Worm (Caenorhabditis elegans) whole organism, late embryonic: Measurements from ENCODE around the gene tomm-22.

Experiments
- C38D4.7 ChIP-seq: fragments of 200-800 bp; sonication (Bioruptor generic); optimal IDR thresholded peaks from 2 replicates; lab custom pipeline; 2018; ENCODE audit warnings: mild to moderate bottlenecking, missing genetic modification characterization, moderate library complexity, missing compliant biosample characterization
- F13H6.1 ChIP-seq: sonication (generic microtip); optimal IDR thresholded peaks from 2 replicates; lab custom pipeline; 2016; ENCODE audit warnings: missing genetic modification characterization, missing compliant biosample characterization
- K02D7.2 ChIP-seq: sonication (generic microtip); optimal IDR thresholded peaks from 2 replicates; lab custom pipeline; 2017; ENCODE audit warnings: mild to moderate bottlenecking, missing genetic modification characterization, missing compliant biosample characterization
- K09A11.1 ChIP-seq: sonication (generic microtip); optimal IDR thresholded peaks from 2 replicates; lab custom pipeline; 2017; ENCODE audit warnings: antibody characterized with exemption, mild to moderate bottlenecking, missing genetic modification characterization, missing compliant biosample characterization; ENCODE audit not compliant: insufficient read depth
- T23F11.4 ChIP-seq: fragments of 200-800 bp; sonication (Bioruptor generic); optimal IDR thresholded peaks from 2 replicates; lab custom pipeline; 2018; ENCODE audit warnings: mild to moderate bottlenecking, missing genetic modification characterization, missing compliant biosample characterization
- Y22D7AL.16 ChIP-seq: sonication (generic microtip); optimal IDR thresholded peaks from 2 replicates; lab custom pipeline; 2016; ENCODE audit warnings: missing genetic modification characterization, missing compliant biosample characterization
- ahr-1 ChIP-seq: sonication (generic microtip); optimal IDR thresholded peaks from 2 replicates; lab custom pipeline; 2016; ENCODE audit warnings: missing genetic modification characterization, missing compliant biosample characterization
- ceh-14 ChIP-seq: sonication (generic microtip); optimal IDR thresholded peaks from 2 replicates; lab custom pipeline; 2016; ENCODE audit warnings: missing genotype, missing genetic modification characterization, missing compliant biosample characterization
- ceh-18 ChIP-seq: sonication (generic microtip); optimal IDR thresholded peaks from 2 replicates; lab custom pipeline; 2016; ENCODE audit warnings: missing genetic modification characterization, missing compliant biosample characterization
- ceh-2 ChIP-seq: sonication (generic microtip); optimal IDR thresholded peaks from 2 replicates; lab custom pipeline; 2016; ENCODE audit warnings: missing genotype, missing genetic modification characterization, missing compliant biosample characterization
- ceh-22 ChIP-seq: sonication (generic microtip); optimal IDR thresholded peaks from 2 replicates; lab custom pipeline; 2017; ENCODE audit warnings: missing biosample characterization, missing genetic modification characterization
- ceh-30 ChIP-seq: fragments of 150-350 bp; optimal IDR thresholded peaks from 2 replicates; lab custom pipeline; 2014; ENCODE audit warnings: missing biosample characterization, missing genetic modification characterization
- ceh-9 ChIP-seq: sonication (generic microtip); optimal IDR thresholded peaks from 2 replicates; lab custom pipeline; 2016; ENCODE audit warnings: mild to moderate bottlenecking, missing genetic modification characterization, inconsistent platforms, missing compliant biosample characterization
- dmd-4 ChIP-seq: sonication (generic microtip); optimal IDR thresholded peaks from 2 replicates; lab custom pipeline; 2016; ENCODE audit warnings: borderline replicate concordance, missing genetic modification characterization, missing compliant biosample characterization
- dve-1 ChIP-seq: sonication (generic microtip); optimal IDR thresholded peaks from 2 replicates; lab custom pipeline; 2017; ENCODE audit warnings: antibody characterized with exemption, mild to moderate bottlenecking, missing genetic modification characterization, missing compliant biosample characterization
- elt-4 ChIP-seq: sonication (generic microtip); optimal IDR thresholded peaks from 2 replicates; lab custom pipeline; 2016; ENCODE audit warnings: missing genetic modification characterization, missing compliant biosample characterization
- fax-1 ChIP-seq: sonication (generic microtip); optimal IDR thresholded peaks from 2 replicates; lab custom pipeline; 2016; ENCODE audit warnings: missing genotype, missing genetic modification characterization, missing compliant biosample characterization
- hlh-13 ChIP-seq: fragments of 200-800 bp; sonication (Bioruptor generic); optimal IDR thresholded peaks from 2 replicates; lab custom pipeline; 2018; ENCODE audit warnings: mild to moderate bottlenecking, missing genetic modification characterization, missing compliant biosample characterization
- hlh-15 ChIP-seq: sonication (generic microtip); optimal IDR thresholded peaks from 2 replicates; lab custom pipeline; 2016; ENCODE audit warnings: missing genetic modification characterization, missing compliant biosample characterization
- hlh-30 ChIP-seq: sonication (generic microtip); optimal IDR thresholded peaks from 2 replicates; lab custom pipeline; 2017; ENCODE audit warnings: antibody characterized with exemption, missing genetic modification characterization, missing compliant biosample characterization; ENCODE audit not compliant: insufficient read depth
- hlh-6 ChIP-seq: sonication (generic microtip); optimal IDR thresholded peaks from 2 replicates; lab custom pipeline; 2016; ENCODE audit warnings: missing genotype, missing genetic modification characterization, missing compliant biosample characterization
- hlh-8 ChIP-seq: sonication (generic microtip); optimal IDR thresholded peaks from 2 replicates; lab custom pipeline; 2016; ENCODE audit warnings: missing genotype, missing genetic modification characterization, missing compliant biosample characterization
- nfya-1 ChIP-seq: sonication (generic microtip); optimal IDR thresholded peaks from 2 replicates; lab custom pipeline; 2017; ENCODE audit warnings: missing genetic modification characterization, mild to moderate bottlenecking, missing compliant biosample characterization, antibody characterized with exemption, moderate library complexity
- nhr-11 ChIP-seq: fragments of 150-350 bp; optimal IDR thresholded peaks from 2 replicates; lab custom pipeline; 2014; ENCODE audit warnings: missing biosample characterization, missing genetic modification characterization
- nhr-232 ChIP-seq: sonication (generic microtip); optimal IDR thresholded peaks from 2 replicates; lab custom pipeline; 2016; ENCODE audit warnings: missing genetic modification characterization, missing compliant biosample characterization
- npax-4 ChIP-seq: sonication (generic microtip); optimal IDR thresholded peaks from 2 replicates; lab custom pipeline; 2016; ENCODE audit warnings: missing genetic modification characterization, missing compliant biosample characterization
- odd-2 ChIP-seq: sonication (generic microtip); optimal IDR thresholded peaks from 2 replicates; lab custom pipeline; 2017; ENCODE audit warnings: antibody characterized with exemption, mild to moderate bottlenecking, missing genetic modification characterization, missing compliant biosample characterization
- pag-3 ChIP-seq: sonication (generic microtip); optimal IDR thresholded peaks from 2 replicates; lab custom pipeline; 2016; ENCODE audit warnings: missing compliant biosample characterization, missing genetic modification characterization, borderline replicate concordance
- pha-2 ChIP-seq: sonication (generic microtip); optimal IDR thresholded peaks from 2 replicates; lab custom pipeline; 2017; ENCODE audit warnings: mild to moderate bottlenecking, missing genetic modification characterization, missing compliant biosample characterization
- pqm-1 ChIP-seq: sonication (generic microtip); optimal IDR thresholded peaks from 2 replicates; lab custom pipeline; 2016; ENCODE audit warnings: missing genetic modification characterization, missing compliant biosample characterization
- pros-1 ChIP-seq: fragments of 150-350 bp; optimal IDR thresholded peaks from 2 replicates; lab custom pipeline; 2014; ENCODE audit warnings: missing biosample characterization, missing genetic modification reagents, missing genetic modification characterization
- ref-2 ChIP-seq: sonication (generic microtip); optimal IDR thresholded peaks from 2 replicates; lab custom pipeline; 2016; ENCODE audit warnings: missing genetic modification characterization, missing compliant biosample characterization
- rnt-1 ChIP-seq: sonication (generic microtip); optimal IDR thresholded peaks from 2 replicates; lab custom pipeline; 2016; ENCODE audit warnings: missing genetic modification characterization, missing compliant biosample characterization
- sox-4 ChIP-seq: sonication (generic microtip); optimal IDR thresholded peaks from 2 replicates; lab custom pipeline; 2017; ENCODE audit warnings: mild to moderate bottlenecking, missing genetic modification characterization, inconsistent platforms, missing compliant biosample characterization
- syd-9 ChIP-seq: sonication (generic microtip); optimal IDR thresholded peaks from 2 replicates; lab custom pipeline; 2016; ENCODE audit warnings: mild to moderate bottlenecking, missing genetic modification characterization, moderate library complexity, missing compliant biosample characterization
- unc-55 ChIP-seq: sonication (generic microtip); optimal IDR thresholded peaks from 2 replicates; lab custom pipeline; 2017; ENCODE audit warnings: missing biosample characterization, missing genetic modification reagents, missing genetic modification characterization
- unc-86 ChIP-seq: sonication (generic microtip); optimal IDR thresholded peaks from 2 replicates; lab custom pipeline; 2016; ENCODE audit warnings: missing genetic modification characterization, missing compliant biosample characterization
- zip-5 ChIP-seq: sonication (generic microtip); optimal IDR thresholded peaks from 2 replicates; lab custom pipeline; 2016; ENCODE audit warnings: missing genetic modification characterization, missing compliant biosample characterization

tomm-22 gene

ce11 chrII:470375-470774 is at the start of gene tomm-22:
TSS of gene tomm-22 (minus strand) at chrII:470475.
- no peak for TF ChIP-seq K09A11.1 (tag; lab: Kevin White, UChicago)
- TF ChIP-seq ceh-30 (tag; lab: Kevin White, UChicago) = no peak
- no peak for TF ChIP-seq K02D7.2 (tag; lab: Kevin White, UChicago)
- TF ChIP-seq sox-4 = no peak
- TF ChIP-seq hlh-15 (tag; lab: Kevin White, UChicago) = no peak
- no peak for TF ChIP-seq ceh-2

DNA sequence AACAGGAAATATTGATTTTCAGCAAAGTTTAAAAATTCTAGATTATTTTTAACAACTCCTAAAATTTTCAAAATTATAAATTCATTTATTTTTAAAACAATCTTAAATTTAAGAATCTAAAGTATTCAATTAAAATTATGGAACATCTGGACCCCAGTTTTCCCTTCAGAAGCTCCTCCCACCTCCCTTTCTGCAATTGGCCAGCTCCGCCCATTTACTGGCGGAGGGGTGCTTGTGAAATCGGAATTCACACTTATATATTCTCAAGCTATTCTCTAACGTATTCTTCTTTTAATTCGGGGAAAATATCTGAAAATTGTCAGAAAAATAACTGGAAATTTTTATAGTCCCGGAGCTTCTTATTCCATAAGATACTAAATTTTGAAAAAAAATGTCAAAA is 45.5 kb upstream of the tomm-22 start, which contains the start of gene mab-9:
TSS of gene mab-9 (plus strand) at position 260 of the 400 bp plus-strand sequence.
- TF ChIP-seq dve-1 (tag; lab: Kevin White, UChicago) (no peak), nfya-1 (tag; lab: Kevin White, UChicago) (peak; percentile 76), hlh-6 (tag; lab: Kevin White, UChicago) (no peak), sox-4 (no peak)

DNA sequence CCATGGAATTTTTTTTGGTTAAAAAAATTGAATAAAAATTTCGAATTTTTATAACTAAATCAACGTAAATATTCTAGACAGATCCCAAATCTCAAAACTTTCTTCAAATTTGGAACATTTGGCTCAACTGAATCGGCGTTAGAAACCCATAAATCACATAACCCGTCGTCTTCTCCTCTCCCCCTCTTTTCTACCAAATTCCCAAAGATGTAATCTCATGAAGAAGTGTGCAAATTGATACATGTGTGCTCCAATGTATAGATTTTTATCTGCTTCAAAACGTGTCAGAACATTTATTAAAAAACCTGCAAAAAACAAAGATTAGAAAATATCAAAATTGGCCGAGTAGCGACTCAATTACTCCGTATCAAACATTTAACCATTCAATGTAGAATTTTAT is 42.4 kb upstream of the tomm-22 start:
- TF ChIP-seq pqm-1 = no peak
- TF ChIP-seq unc-55 (GFP tag; lab: Kevin White, UChicago) = no peak
- no peak for TF ChIP-seq unc-86 (tag; lab: Kevin White, UChicago)
- no peak for TF ChIP-seq rnt-1 (tag; lab: Kevin White, UChicago)
- no peak for TF ChIP-seq hlh-15 (tag; lab: Kevin White, UChicago)
- TF ChIP-seq K09A11.1 (tag; lab: Kevin White, UChicago) = no peak
- TF ChIP-seq ceh-18 (tag; lab: Kevin White, UChicago) = no peak
- no peak for TF ChIP-seq hlh-6 (tag; lab: Kevin White, UChicago)
- TF ChIP-seq nhr-232 (tag; lab: Kevin White, UChicago) = no peak
- no peak for TF ChIP-seq K02D7.2 (tag; lab: Kevin White, UChicago)
- TF ChIP-seq ahr-1 (tag; lab: Kevin White, UChicago) = no peak

DNA sequence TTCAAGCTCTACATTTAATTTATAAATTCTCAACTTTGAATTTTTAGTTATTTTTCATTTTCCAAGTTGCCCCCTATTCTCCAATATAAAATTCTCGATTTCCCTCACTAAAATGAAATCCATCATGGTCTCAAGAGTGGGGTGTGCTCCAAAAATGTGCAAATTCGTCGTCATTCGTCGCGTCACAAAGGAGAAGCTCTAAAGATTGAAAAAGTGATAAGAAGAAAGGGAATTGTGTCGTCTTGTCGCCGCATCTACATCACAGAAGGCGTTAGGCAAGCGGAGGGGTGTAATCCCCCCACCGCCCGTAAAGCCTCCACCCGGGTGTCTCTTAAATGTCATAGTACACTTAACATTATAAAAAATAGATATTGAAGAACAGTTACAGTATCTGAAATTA is 41.7 kb upstream of the tomm-22 start:
- TF ChIP-seq F13H6.1 (tag; lab: Kevin White, UChicago) (no peak), hlh-6 (tag; lab: Kevin White, UChicago) (no peak), pha-2 (no peak), odd-2 (tag; lab: Kevin White, UChicago) (no peak), syd-9 (tag; lab: Kevin White, UChicago) (no peak), ceh-9 (tag; lab: Kevin White, UChicago) (no peak), zip-5 (tag; lab: Kevin White, UChicago) (no peak), rnt-1 (tag; lab: Kevin White, UChicago) (no peak), ceh-22 (tag; lab: Kevin White, UChicago) (no peak), hlh-13 (GFP tag; lab: Kevin White, UChicago) (no peak), pag-3 (no peak), sox-4 (no peak), fax-1 (no peak), hlh-8 (no peak), ahr-1 (tag; lab: Kevin White, UChicago) (no peak), pqm-1 (no peak)
- TF ChIP-seq, all 69 proteins: peak for 0

DNA sequence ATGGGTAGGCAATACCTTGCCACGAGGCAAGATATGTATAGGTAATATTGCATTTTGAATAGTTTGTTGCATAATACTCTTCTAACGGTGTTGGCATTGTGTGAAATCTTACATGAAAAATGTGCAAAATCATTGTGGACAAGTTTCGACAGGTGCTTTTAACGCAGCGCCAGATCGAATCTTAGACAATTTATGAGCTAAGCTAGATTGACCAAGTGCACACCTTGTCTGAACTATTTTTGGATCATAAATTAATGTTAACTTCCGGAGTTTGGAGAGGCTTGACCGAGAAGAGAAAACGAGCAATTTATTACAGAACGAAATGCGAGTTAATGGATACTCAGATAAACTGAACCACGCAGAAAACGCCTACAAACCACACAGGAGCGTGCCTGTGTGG is 39.0 kb upstream of the tomm-22 start, which contains the start of gene srh-105:
TSS of gene srh-105 (minus strand) at position 101 of the 400 bp plus-strand sequence.
- TF ChIP-seq dmd-4 (tag; lab: Kevin White, UChicago) = no peak
- no peak for TF ChIP-seq ceh-14 (tag; lab: Kevin White, UChicago)
- no peak for TF ChIP-seq dve-1 (tag; lab: Kevin White, UChicago)
- TF ChIP-seq nhr-232 (tag; lab: Kevin White, UChicago) = no peak

DNA sequence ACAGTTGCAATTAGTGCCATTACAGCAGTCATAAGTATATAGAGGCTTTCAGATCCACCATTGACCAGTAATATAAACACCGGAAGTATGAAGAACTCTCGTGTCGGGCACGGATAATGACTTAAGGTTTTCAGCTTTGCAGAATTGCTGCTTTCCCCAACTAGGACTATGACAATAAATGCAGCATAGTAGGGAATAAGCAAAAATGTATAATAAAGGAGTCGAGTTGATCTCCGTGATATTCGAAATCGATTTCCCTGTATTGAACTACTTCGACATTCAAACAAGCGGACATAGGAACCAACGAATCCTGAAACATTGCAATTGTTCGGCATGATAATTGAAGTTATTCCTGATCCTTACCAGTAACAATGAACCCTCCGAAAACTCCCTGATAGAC is 38.3 kb upstream of the tomm-22 start:
- TF ChIP-seq hlh-13 (GFP tag; lab: Kevin White, UChicago) (no peak), hlh-6 (tag; lab: Kevin White, UChicago) (no peak), nhr-232 (tag; lab: Kevin White, UChicago) (no peak), T23F11.4 (GFP tag; lab: Kevin White, UChicago) (no peak), ref-2 (tag; lab: Kevin White, UChicago) (no peak), C38D4.7 (GFP tag; lab: Kevin White, UChicago) (no peak), pag-3 (no peak), npax-4 (no peak), elt-4 (tag; lab: Kevin White, UChicago) (no peak), pros-1 (no peak), hlh-8 (no peak), hlh-30 (tag; lab: Kevin White, UChicago) (no peak), K02D7.2 (tag; lab: Kevin White, UChicago) (no peak), Y22D7AL.16 (tag; lab: Kevin White, UChicago) (no peak), nhr-11 (tag; lab: Kevin White, UChicago) (no peak)
